Fruit fly (Drosophila melanogaster) whole organism, pupa: ENCODE data around the gene NijA.

Source experiments
- CG10348 ChIP-seq: fragments of 200-800 bp; sonication (Bioruptor generic); IDR thresholded peaks from 2 replicates; pipeline ENCODE4 v1.3.6; 2022; ENCODE audit warnings: missing biosample characterization, missing genetic modification characterization
- CG13204 ChIP-seq: fragments of 200-800 bp; sonication (Bioruptor generic); optimal IDR thresholded peaks from 2 replicates; lab custom pipeline; 2018; ENCODE audit warnings: missing biosample characterization, mild to moderate bottlenecking, missing genetic modification characterization, moderate library complexity
- CG4496 ChIP-seq: fragments of 200-800 bp; sonication (Bioruptor generic); IDR thresholded peaks from 3 replicates; pipeline ENCODE4 v1.3.6; 2022; ENCODE audit warnings: missing biosample characterization, missing genetic modification characterization
- CG9948 ChIP-seq: fragments of 200-800 bp; sonication (Bioruptor generic); optimal IDR thresholded peaks from 2 replicates; lab custom pipeline; 2018; ENCODE audit warnings: missing biosample characterization, mild to moderate bottlenecking, missing genetic modification characterization, moderate library complexity
- EcR ChIP-seq: fragments of 200-800 bp; sonication (Bioruptor generic); optimal IDR thresholded peaks from 3 replicates; lab custom pipeline; 2019; ENCODE audit warnings: missing biosample characterization, missing genetic modification characterization, mild to moderate bottlenecking, moderate library complexity, missing genetic modification reagents
- gl ChIP-seq: fragments of 200-800 bp; sonication (Bioruptor generic); optimal IDR thresholded peaks from 2 replicates; lab custom pipeline; 2018; ENCODE audit warnings: missing biosample characterization, mild to moderate bottlenecking, missing genetic modification characterization
- rn ChIP-seq: fragments of 200-800 bp; sonication (Bioruptor generic); IDR thresholded peaks from 2 replicates; pipeline ENCODE4 v1.3.6; 2022; ENCODE audit warnings: missing biosample characterization, missing genetic modification characterization

DNA sequence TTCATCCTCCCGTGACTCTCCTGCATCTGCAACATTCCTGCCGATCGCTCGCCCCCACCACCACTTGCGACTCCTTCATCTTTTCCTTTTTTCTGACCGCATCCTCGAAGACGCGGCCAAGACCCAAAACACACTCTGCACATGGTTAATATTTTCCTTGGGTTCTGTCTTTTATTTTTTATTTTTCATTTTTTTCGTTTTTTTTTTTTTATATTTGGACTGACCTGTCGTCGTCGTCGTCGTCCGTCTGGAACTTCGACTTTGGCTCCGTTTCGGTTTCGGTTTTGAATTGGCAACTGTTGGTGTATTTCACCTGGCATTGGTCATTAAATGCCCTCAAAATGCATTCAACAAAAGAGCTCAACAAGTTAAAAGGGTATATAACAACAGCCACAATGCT is 15.3 kb upstream of the NijA start:
- no peak for TF ChIP-seq CG13204 (GFP tag; lab: Kevin White, UChicago)
- TF ChIP-seq CG9948 (tag; lab: Kevin White, UChicago): no peak
- no peak for TF ChIP-seq rn (GFP tag; lab: Robert Waterston, UW)
- no peak for TF ChIP-seq CG10348 (GFP tag; lab: Robert Waterston, UW)
- TF ChIP-seq CG4496 (GFP tag; lab: Robert Waterston, UW): peak; percentile 49; the same call in 1 of the 3 replicates
- TF ChIP-seq gl: no peak
- TF ChIP-seq EcR: no peak
